Fruit fly (Drosophila melanogaster) whole organism, adult: ENCODE data around the gene CG32461.

Experiments used
- CG11617 ChIP-seq: fragments of 200-800 bp; sonication (Bioruptor generic); optimal IDR thresholded peaks from 2 replicates; lab custom pipeline; 2017; ENCODE audit warnings: mild to moderate bottlenecking, missing biosample characterization, missing genetic modification reagents, missing genetic modification characterization
- CG12768 ChIP-seq: fragments of 200-800 bp; sonication (Bioruptor generic); optimal IDR thresholded peaks from 2 replicates; lab custom pipeline; 2017; ENCODE audit warnings: missing biosample characterization, missing genetic modification characterization, mild to moderate bottlenecking, moderate library complexity, missing genetic modification reagents
- CG14711 ChIP-seq: fragments of 200-800 bp; sonication (Bioruptor generic); optimal IDR thresholded peaks from 2 replicates; lab custom pipeline; 2018; ENCODE audit warnings: missing biosample characterization, mild to moderate bottlenecking, missing genetic modification characterization, moderate library complexity
- CG1620 ChIP-seq: fragments of 200-800 bp; sonication (Bioruptor generic); optimal IDR thresholded peaks from 2 replicates; lab custom pipeline; 2016; ENCODE audit warnings: missing biosample characterization, missing genetic modification characterization
- CG33017 ChIP-seq: fragments of 200-800 bp; sonication (Bioruptor generic); optimal IDR thresholded peaks from 2 replicates; lab custom pipeline; 2018; ENCODE audit warnings: missing biosample characterization, mild to moderate bottlenecking, missing genetic modification characterization, moderate library complexity
- Clk ChIP-seq: fragments of 200-800 bp; sonication (Bioruptor generic); optimal IDR thresholded peaks from 2 replicates; lab custom pipeline; 2017; ENCODE audit warnings: missing biosample characterization, missing genetic modification characterization
- Hr96 ChIP-seq: fragments of 200-800 bp; sonication (Bioruptor generic); optimal IDR thresholded peaks from 2 replicates; lab custom pipeline; 2016; ENCODE audit warnings: missing biosample characterization, missing genetic modification characterization
- kay ChIP-seq: fragments of 200-800 bp; sonication (Bioruptor generic); peaks from one replicate; lab custom pipeline; 2016; ENCODE audit warnings: missing biosample characterization, missing genetic modification characterization, borderline replicate concordance
- ovo ChIP-seq: fragments of 200-800 bp; sonication (Bioruptor generic); optimal IDR thresholded peaks from 2 replicates; lab custom pipeline; 2016; ENCODE audit warnings: missing biosample characterization, missing genetic modification characterization

- no peak for TF ChIP-seq kay (GFP tag; lab: Kevin White, UChicago)
- no peak for TF ChIP-seq CG11617 (GFP tag; lab: Kevin White, UChicago)
- no peak for TF ChIP-seq CG14711 (tag; lab: Kevin White, UChicago)
- TF ChIP-seq ovo = no peak
- no peak for TF ChIP-seq CG33017
- TF ChIP-seq Clk (GFP tag; lab: Kevin White, UChicago) = no peak
- no peak for TF ChIP-seq CG12768 (GFP tag; lab: Kevin White, UChicago)
- TF ChIP-seq Hr96 (GFP tag; lab: Kevin White, UChicago) = no peak
- no peak for TF ChIP-seq CG1620 (GFP tag; lab: Kevin White, UChicago)
Observed at dm6 chr3L:22952703-22953102, 2.4 kb downstream of the CG32461 start.
